Worm (Caenorhabditis elegans) whole organism, L4/young adult: ENCODE measurements around the gene T22B7.3.

Experiments
- W03F9.2 ChIP-seq: fragments of 150-350 bp; optimal IDR thresholded peaks from 2 replicates; lab custom pipeline; 2014; ENCODE audit warnings: missing biosample characterization, missing genetic modification characterization
- dao-5 ChIP-seq: sonication (generic microtip); optimal IDR thresholded peaks from 2 replicates; lab custom pipeline; 2016; ENCODE audit warnings: missing genotype, missing genetic modification characterization, moderate library complexity, missing compliant biosample characterization
- him-1 ChIP-seq: sonication (generic microtip); optimal IDR thresholded peaks from 2 replicates; lab custom pipeline; 2016; ENCODE audit warnings: missing genotype, missing genetic modification reagents, missing genetic modification characterization, missing compliant biosample characterization

T22B7.3 gene

DNA sequence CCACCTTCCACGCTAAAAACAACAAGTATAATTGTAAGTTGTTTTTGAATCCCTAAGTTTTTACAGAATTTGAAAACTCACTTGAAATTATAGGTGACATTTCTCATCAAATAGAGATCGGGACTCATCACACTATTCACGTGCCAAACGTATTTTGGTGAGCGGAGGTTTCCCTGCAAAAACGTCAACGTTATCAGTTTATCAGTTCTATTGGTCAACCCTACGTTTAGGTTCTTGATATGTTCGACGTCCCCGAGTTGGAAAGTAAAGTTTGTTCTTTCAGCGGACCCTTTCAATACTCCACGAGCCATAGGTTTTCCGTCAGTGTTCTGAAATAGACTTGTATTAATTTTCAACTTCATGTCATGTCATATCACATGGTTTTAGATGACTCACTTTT, 48.2 kb downstream of the T22B7.3 start:
- TF ChIP-seq him-1 = no peak
- TF ChIP-seq W03F9.2 (tag; lab: Kevin White, UChicago) = no peak
- no peak for TF ChIP-seq dao-5 (tag; lab: Kevin White, UChicago)

DNA sequence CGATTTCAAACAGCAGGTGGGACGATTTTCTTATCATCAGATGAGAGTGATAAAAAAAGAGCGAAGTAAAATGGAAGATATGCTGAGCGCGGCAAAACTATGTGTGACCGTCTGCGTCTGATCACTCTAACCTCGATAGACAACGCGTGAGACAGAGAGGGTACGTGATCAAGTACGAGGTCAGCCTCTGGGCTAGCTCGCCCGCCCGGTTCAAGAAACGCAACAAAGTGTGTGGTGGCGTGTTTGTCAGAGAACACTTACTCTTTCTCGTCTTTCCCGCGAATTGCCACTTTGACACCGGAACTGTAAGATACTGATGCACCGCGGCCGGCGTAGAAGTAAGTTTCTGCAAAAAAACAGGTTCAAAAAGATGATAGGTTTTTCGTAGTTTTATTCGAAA, 49.0 kb downstream of the T22B7.3 start:
- TF ChIP-seq dao-5 (tag; lab: Kevin White, UChicago) = no peak
- TF ChIP-seq W03F9.2 (tag; lab: Kevin White, UChicago) = no peak
- no peak for TF ChIP-seq him-1

ce11 chrX:5697208-5697607, 50.0 kb downstream of the T22B7.3 start, which contains the start of gene W01C8.5:
W01C8.5 (minus strand) TSS chrX:5697308.
- TF ChIP-seq dao-5 (tag; lab: Kevin White, UChicago) (no peak), W03F9.2 (tag; lab: Kevin White, UChicago) (no peak), him-1 (no peak)

- no peak for TF ChIP-seq him-1
- TF ChIP-seq W03F9.2 (tag; lab: Kevin White, UChicago) = no peak
- TF ChIP-seq dao-5 (tag; lab: Kevin White, UChicago) = no peak
These were observed 51.2 kb downstream of the T22B7.3 start for ce11 chrX:5698419-5698818.

DNA sequence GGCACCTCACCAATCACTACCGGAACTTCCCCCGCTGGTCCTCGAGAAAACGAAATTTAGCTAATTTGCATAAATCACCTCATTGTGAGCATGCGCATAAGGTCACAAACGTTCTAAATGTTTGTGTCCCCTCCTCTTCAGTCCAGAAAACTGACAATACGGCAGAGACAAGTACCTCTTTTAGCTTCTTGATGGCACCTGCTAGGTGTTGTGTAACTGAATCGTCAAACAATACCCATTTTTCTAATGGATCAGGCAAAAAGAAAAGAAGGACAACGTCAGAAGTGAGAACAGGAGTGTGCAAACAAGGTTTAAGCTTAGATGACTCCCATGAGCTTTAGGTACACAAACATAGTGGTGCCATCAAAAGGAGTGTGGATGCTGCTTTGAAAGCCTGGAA, 52.4 kb downstream of the T22B7.3 start:
- TF ChIP-seq him-1 (no peak), W03F9.2 (tag; lab: Kevin White, UChicago) (no peak), dao-5 (tag; lab: Kevin White, UChicago) (no peak)
